Fruit fly (Drosophila melanogaster) whole organism, prepupa: Measurements from ENCODE around the gene beta'COP.

Experiments
- CG3032 ChIP-seq: fragments of 200-800 bp; optimal IDR thresholded peaks from 2 replicates; lab custom pipeline; 2019; ENCODE audit warnings: missing biosample characterization, mild to moderate bottlenecking, missing genetic modification characterization, moderate library complexity
- CG34406 ChIP-seq: fragments of 200-800 bp; sonication (Bioruptor generic); optimal IDR thresholded peaks from 3 replicates; lab custom pipeline; 2016; ENCODE audit warnings: missing biosample characterization, missing genetic modification characterization
- CG6163 ChIP-seq: fragments of 200-800 bp; sonication (Bioruptor generic); IDR thresholded peaks from 3 replicates; pipeline ENCODE4 v1.3.6; 2022; ENCODE audit warnings: missing biosample characterization, missing genetic modification characterization
- CG6276 ChIP-seq: fragments of 200-800 bp; sonication (Bioruptor generic); optimal IDR thresholded peaks from 2 replicates; lab custom pipeline; 2017; ENCODE audit warnings: missing biosample characterization, mild to moderate bottlenecking, missing genetic modification characterization
- CG6808 ChIP-seq: fragments of 200-800 bp; sonication (Bioruptor generic); optimal IDR thresholded peaks from 3 replicates; lab custom pipeline; 2017; ENCODE audit warnings: missing biosample characterization, missing genetic modification characterization, mild to moderate bottlenecking, moderate library complexity, missing genetic modification reagents
- CG9139 ChIP-seq: fragments of 200-800 bp; sonication (Bioruptor generic); optimal IDR thresholded peaks from 3 replicates; lab custom pipeline; 2017; ENCODE audit warnings: missing biosample characterization, mild to moderate bottlenecking, missing genetic modification characterization
- Hr4 ChIP-seq: fragments of 200-800 bp; sonication (Bioruptor generic); optimal IDR thresholded peaks from 3 replicates; lab custom pipeline; 2016; ENCODE audit warnings: missing biosample characterization, missing genetic modification characterization
- Lpt ChIP-seq: fragments of 200-800 bp; sonication (Bioruptor generic); optimal IDR thresholded peaks from 3 replicates; lab custom pipeline; 2016; ENCODE audit warnings: missing biosample characterization, missing genetic modification characterization
- cyc ChIP-seq: fragments of 200-800 bp; sonication (Bioruptor generic); optimal IDR thresholded peaks from 3 replicates; lab custom pipeline; 2016; ENCODE audit warnings: missing biosample characterization, missing genetic modification characterization
- fd85E ChIP-seq: fragments of 200-800 bp; sonication (Bioruptor generic); optimal IDR thresholded peaks from 3 replicates; lab custom pipeline; 2016; ENCODE audit warnings: missing biosample characterization, missing genetic modification characterization
- topi ChIP-seq: fragments of 200-800 bp; sonication (Bioruptor generic); optimal IDR thresholded peaks from 3 replicates; lab custom pipeline; 2016; ENCODE audit warnings: missing biosample characterization, missing genetic modification characterization

- no peak for TF ChIP-seq CG3032 (tag; lab: Kevin White, UChicago)
- TF ChIP-seq Hr4 (GFP tag; lab: Kevin White, UChicago) = no peak
- no peak for TF ChIP-seq CG6163 (GFP tag; lab: Robert Waterston, UW)
- no peak for TF ChIP-seq CG6808 (GFP tag; lab: Kevin White, UChicago)
- peak; percentile 35 for TF ChIP-seq cyc (GFP tag; lab: Kevin White, UChicago)
- TF ChIP-seq CG34406 (GFP tag; lab: Kevin White, UChicago) = peak; percentile 43
- TF ChIP-seq topi (GFP tag; lab: Kevin White, UChicago) = no peak
- TF ChIP-seq CG6276 (GFP tag; lab: Kevin White, UChicago) = no peak
- TF ChIP-seq fd85E = no peak
- no peak for TF ChIP-seq CG9139 (GFP tag; lab: Kevin White, UChicago)
- TF ChIP-seq Lpt (GFP tag; lab: Kevin White, UChicago) = no peak
These were observed 12.5 kb upstream of the beta'COP start, which contains the start of the genes Nnp-1 and Grx3 for dm6 chr2L:13366109-13366747.
